Worm (Caenorhabditis elegans): Measurements from ENCODE around the gene ech-8.

The ech-8 gene

ce11 chrIV:10221187-10221586 is 17.8 kb downstream of the ech-8 start, which contains the start of gene tram-1:
Gene tram-1 (minus strand): TSS chrIV:10221287.
- no peak for TF ChIP-seq elt-3 (tag; optimal IDR thresholded peaks at IDR 0.05)
- TF ChIP-seq snpc-4 (tag; optimal IDR thresholded peaks at IDR 0.05), result no peak
- TF ChIP-seq mdl-1 (tag; optimal IDR thresholded peaks at IDR 0.05), result no peak
- no peak for TF ChIP-seq ceh-82 (tag; optimal IDR thresholded peaks at IDR 0.05)
- TF ChIP-seq nhr-237 (tag; optimal IDR thresholded peaks at IDR 0.05), result no peak
- no peak for TF ChIP-seq ztf-4 (tag; optimal IDR thresholded peaks at IDR 0.05)
- no peak for TF ChIP-seq nhr-25 (tag; optimal IDR thresholded peaks at IDR 0.05)
- TF ChIP-seq crh-2 (tag; optimal IDR thresholded peaks at IDR 0.05), result peak; percentile 46
- no peak for TF ChIP-seq sem-4 (tag; optimal IDR thresholded peaks at IDR 0.05)

DNA sequence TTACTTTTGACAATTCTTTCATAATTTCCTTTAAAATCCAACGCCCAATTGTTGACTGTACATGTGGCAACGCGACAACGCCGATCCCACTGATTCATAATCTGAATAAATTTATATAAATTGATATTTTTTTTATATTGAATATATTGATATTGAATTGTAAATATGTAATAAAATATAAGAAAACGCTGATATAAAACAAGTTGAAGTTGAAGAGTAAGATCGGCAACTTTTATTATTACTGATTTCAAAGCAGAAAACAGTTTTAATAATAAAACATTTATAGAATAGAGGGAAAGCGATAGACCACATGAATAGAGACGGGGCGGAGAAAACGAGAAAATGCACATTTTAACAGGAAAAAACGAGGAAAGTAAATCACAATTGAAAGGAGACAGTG is 19.8 kb downstream of the ech-8 start, which contains the start of gene qns-1:
TSS of gene qns-1 (minus strand) at position 101 of the 400 bp plus-strand sequence.
- no peak for TF ChIP-seq ztf-1 (GFP tag; conservative IDR thresholded peaks at IDR 0.05)
- TF ChIP-seq sma-3 (GFP tag; optimal IDR thresholded peaks at IDR 0.05), result no peak
- TF ChIP-seq R02D3.7 (tag; optimal IDR thresholded peaks at IDR 0.05), result no peak
- TF ChIP-seq C34F6.9 (tag; optimal IDR thresholded peaks at IDR 0.05), result no peak
- TF ChIP-seq dmd-4 (tag; optimal IDR thresholded peaks at IDR 0.05), result no peak
- no peak for TF ChIP-seq elt-3 (tag; optimal IDR thresholded peaks at IDR 0.05)
- no peak for TF ChIP-seq sem-4 (tag; optimal IDR thresholded peaks at IDR 0.05)
- no peak for TF ChIP-seq aly-2 (tag; optimal IDR thresholded peaks at IDR 0.05)
- TF ChIP-seq Y55F3AM.14 (GFP tag; optimal IDR thresholded peaks at IDR 0.05), result no peak
- TF ChIP-seq elt-1 (tag; optimal IDR thresholded peaks at IDR 0.05), result no peak
- no peak for TF ChIP-seq sma-9 (GFP tag; optimal IDR thresholded peaks at IDR 0.05)
- no peak for TF ChIP-seq sma-9 (tag; optimal IDR thresholded peaks at IDR 0.05)
- TF ChIP-seq F13H6.1 (tag; optimal IDR thresholded peaks at IDR 0.05), result no peak
- no peak for TF ChIP-seq unc-55 (GFP tag; optimal IDR thresholded peaks at IDR 0.05)

DNA sequence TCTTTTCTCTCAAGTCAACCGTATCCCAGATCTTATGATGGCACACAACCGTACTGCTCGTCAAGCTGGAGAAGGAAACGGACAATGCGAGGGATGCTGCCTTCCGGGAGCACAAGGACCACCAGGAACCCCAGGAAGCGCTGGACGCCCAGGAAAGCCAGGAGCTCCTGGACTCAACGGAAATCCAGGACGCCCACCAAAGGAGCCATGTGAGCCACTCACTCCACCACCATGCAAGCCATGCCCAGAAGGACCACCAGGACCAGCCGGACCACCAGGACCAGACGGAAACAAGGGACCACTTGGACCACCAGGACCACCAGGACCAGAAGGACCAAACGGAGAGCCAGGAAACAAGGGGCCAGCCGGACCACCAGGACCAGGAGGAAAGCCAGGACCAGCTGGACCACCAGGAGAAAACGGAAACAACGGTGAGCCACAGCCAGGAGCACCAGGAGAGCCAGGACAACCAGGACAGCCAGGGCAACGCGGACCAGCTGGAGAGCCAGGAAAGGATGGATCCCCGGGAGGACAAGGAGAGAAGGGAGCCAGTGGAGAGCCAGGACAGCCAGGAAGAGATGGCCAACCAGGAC is 22.2 kb downstream of the ech-8 start:
- no peak for TF ChIP-seq ZK546.5 (tag; optimal IDR thresholded peaks at IDR 0.05)
- TF ChIP-seq ztf-11 (tag; optimal IDR thresholded peaks at IDR 0.05), result no peak
- no peak for TF ChIP-seq unc-39 (tag; optimal IDR thresholded peaks at IDR 0.05)
- no peak for TF ChIP-seq nhr-23 (tag; optimal IDR thresholded peaks at IDR 0.05)
- no peak for TF ChIP-seq unc-62 (GFP tag; optimal IDR thresholded peaks at IDR 0.05)
- TF ChIP-seq nhr-12 (tag; optimal IDR thresholded peaks at IDR 0.05), result no peak
- no peak for TF ChIP-seq Y55F3AM.14 (GFP tag; optimal IDR thresholded peaks at IDR 0.05)
- no peak for TF ChIP-seq nhr-6 (tag; optimal IDR thresholded peaks at IDR 0.05)
- TF ChIP-seq gmeb-1 (tag; optimal IDR thresholded peaks at IDR 0.05), result no peak
- no peak for TF ChIP-seq mab-5 (tag; optimal IDR thresholded peaks at IDR 0.05)
- no peak for TF ChIP-seq sma-3 (GFP tag; optimal IDR thresholded peaks at IDR 0.05)
- TF ChIP-seq nhr-25 (tag; optimal IDR thresholded peaks at IDR 0.05), result no peak
- no peak for TF ChIP-seq F13H6.1 (tag; optimal IDR thresholded peaks at IDR 0.05)
- no peak for TF ChIP-seq ztf-4 (tag; optimal IDR thresholded peaks at IDR 0.05)
- TF ChIP-seq mdl-1 (tag; optimal IDR thresholded peaks at IDR 0.05), result no peak
- TF ChIP-seq nhr-11 (tag; optimal IDR thresholded peaks at IDR 0.05), result no peak
- TF ChIP-seq egl-27 (tag; optimal IDR thresholded peaks at IDR 0.05), result no peak

DNA sequence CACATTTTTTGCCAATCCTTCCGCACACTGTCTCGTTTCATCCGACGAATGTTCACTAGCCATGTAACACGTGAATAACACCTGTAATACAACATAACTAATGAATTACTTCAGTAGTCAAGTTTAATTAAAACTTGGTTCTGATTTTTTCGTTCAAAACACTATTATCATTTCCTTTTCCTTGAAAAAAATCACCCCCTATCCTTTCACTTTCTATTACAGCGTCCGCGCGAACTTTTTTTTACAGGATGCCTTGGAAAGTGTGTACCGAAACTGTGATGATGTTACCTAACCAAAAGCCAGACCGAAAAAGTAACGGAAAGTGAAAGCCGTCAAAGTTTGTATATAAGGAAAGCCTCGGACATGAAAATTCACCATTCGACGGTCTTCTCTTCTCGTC is 22.9 kb downstream of the ech-8 start, which contains the start of gene col-124:
TSS of gene col-124 (plus strand) at position 374 of the 400 bp plus-strand sequence.
- TF ChIP-seq ceh-16 (tag; optimal IDR thresholded peaks at IDR 0.05), result no peak
- no peak for TF ChIP-seq nhr-129 (tag; optimal IDR thresholded peaks at IDR 0.05)
- TF ChIP-seq dmd-4 (tag; optimal IDR thresholded peaks at IDR 0.05), result no peak

DNA sequence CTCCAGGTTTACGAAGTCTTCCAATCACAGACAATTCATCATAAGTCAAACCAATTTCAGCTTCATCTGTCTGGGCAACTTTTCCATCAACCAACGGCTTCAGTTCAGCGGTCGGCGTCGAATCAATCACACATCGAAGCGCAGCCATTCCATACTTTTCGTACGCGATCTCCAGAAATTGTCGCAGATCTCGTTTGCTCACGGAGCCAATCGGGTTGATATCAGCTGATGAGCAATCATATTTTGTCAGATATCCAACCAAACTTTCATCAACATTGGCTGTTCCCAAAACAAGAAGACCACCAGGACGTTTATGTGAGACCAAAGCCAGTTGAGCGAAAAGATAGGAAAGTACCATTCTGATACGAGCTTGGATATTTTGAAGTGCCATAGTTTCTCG is 23.6 kb downstream of the ech-8 start:
- TF ChIP-seq unc-55 (GFP tag; optimal IDR thresholded peaks at IDR 0.05) (no peak), lsy-2 (tag; optimal IDR thresholded peaks at IDR 0.05) (no peak), snpc-4 (tag; optimal IDR thresholded peaks at IDR 0.05) (no peak), ceh-82 (tag; optimal IDR thresholded peaks at IDR 0.05) (no peak), egl-27 (tag; optimal IDR thresholded peaks at IDR 0.05) (no peak), Y55F3AM.14 (GFP tag; optimal IDR thresholded peaks at IDR 0.05) (no peak), elt-3 (tag; optimal IDR thresholded peaks at IDR 0.05) (no peak), mdl-1 (tag; optimal IDR thresholded peaks at IDR 0.05) (no peak), unc-39 (tag; optimal IDR thresholded peaks at IDR 0.05) (no peak)
